Worm (Caenorhabditis elegans) whole organism, L2 larva: Measurements from ENCODE around the gene F46C3.7.

ENCODE experiments used
- C34F6.9 ChIP-seq: fragments of 150-350 bp; optimal IDR thresholded peaks from 2 replicates; lab custom pipeline; 2014; ENCODE audit warnings: missing biosample characterization, missing genetic modification characterization
- F13H6.1 ChIP-seq: sonication (generic microtip); optimal IDR thresholded peaks from 2 replicates; lab custom pipeline; 2016; ENCODE audit warnings: missing genetic modification characterization, missing compliant biosample characterization
- Y55F3AM.14 ChIP-seq: fragments of 200-800 bp; sonication (Bioruptor generic); optimal IDR thresholded peaks from 2 replicates; lab custom pipeline; 2018; ENCODE audit warnings: mild to moderate bottlenecking, missing genetic modification characterization, missing compliant biosample characterization
- ZK546.5 ChIP-seq: sonication (generic microtip); optimal IDR thresholded peaks from 2 replicates; lab custom pipeline; 2017; ENCODE audit warnings: missing biosample characterization, missing genetic modification characterization
- alr-1 ChIP-seq: fragments of 150-350 bp; optimal IDR thresholded peaks from 2 replicates; lab custom pipeline; 2014; ENCODE audit warnings: missing biosample characterization, missing genetic modification characterization
- aly-2 ChIP-seq: fragments of 150-350 bp; optimal IDR thresholded peaks from 2 replicates; lab custom pipeline; 2014; ENCODE audit warnings: missing biosample characterization, missing genetic modification characterization
- ama-1 ChIP-seq: fragments of 150-350 bp; optimal IDR thresholded peaks from 2 replicates; lab custom pipeline; 2018; ENCODE audit warnings: inconsistent platforms
- blmp-1 ChIP-seq: sonication (generic microtip); optimal IDR thresholded peaks from 2 replicates; lab custom pipeline; 2017; ENCODE audit warnings: missing genetic modification characterization, mild to moderate bottlenecking, missing compliant biosample characterization, antibody characterized with exemption, moderate library complexity; ENCODE audit not compliant: insufficient read depth
- ceh-82 ChIP-seq: fragments of 150-350 bp; optimal IDR thresholded peaks from 2 replicates; lab custom pipeline; 2014; ENCODE audit warnings: missing biosample characterization, missing genetic modification characterization
- crh-2 ChIP-seq: sonication (generic microtip); optimal IDR thresholded peaks from 2 replicates; lab custom pipeline; 2017; ENCODE audit warnings: missing biosample characterization, missing genetic modification characterization
- dmd-4 ChIP-seq: sonication (generic microtip); optimal IDR thresholded peaks from 2 replicates; lab custom pipeline; 2017; ENCODE audit warnings: missing biosample characterization, missing genetic modification characterization
- egl-27 ChIP-seq: sonication (generic microtip); optimal IDR thresholded peaks from 3 replicates; lab custom pipeline; 2017; ENCODE audit warnings: missing biosample characterization, missing genetic modification reagents, missing genetic modification characterization
- elt-3 ChIP-seq: sonication (generic microtip); optimal IDR thresholded peaks from 2 replicates; lab custom pipeline; 2017; ENCODE audit warnings: missing biosample characterization, missing genetic modification characterization
- fos-1 ChIP-seq: fragments of 150-350 bp; optimal IDR thresholded peaks from 2 replicates; lab custom pipeline; 2014; ENCODE audit warnings: missing biosample characterization, missing genetic modification characterization
- lin-11 ChIP-seq: fragments of 150-350 bp; sonication (generic microtip); optimal IDR thresholded peaks from 2 replicates; lab custom pipeline; 2014; ENCODE audit warnings: missing biosample characterization, missing genetic modification characterization, inconsistent platforms, mixed read lengths
- lin-13 ChIP-seq: fragments of 150-350 bp; optimal IDR thresholded peaks from 2 replicates; lab custom pipeline; 2014; ENCODE audit warnings: missing biosample characterization, missing genetic modification reagents, missing genetic modification characterization
- lin-39 ChIP-seq: fragments of 150-350 bp; optimal IDR thresholded peaks from 2 replicates; lab custom pipeline; 2014; ENCODE audit warnings: missing biosample characterization, missing genetic modification reagents, missing genetic modification characterization
- lsy-2 ChIP-seq, 2 experiments: fragments of 150-350 bp in 1 of 2; sonication (generic microtip) in 1 of 2; optimal IDR thresholded peaks; 2 replicates each; lab custom pipeline; 2014 to 2017; ENCODE audit warnings: missing biosample characterization in 2 of 2, missing genetic modification characterization in 2 of 2
- mab-5 ChIP-seq: fragments of 150-350 bp; optimal IDR thresholded peaks from 2 replicates; lab custom pipeline; 2014; ENCODE audit warnings: missing biosample characterization, missing genetic modification characterization
- mbf-1 ChIP-seq: sonication (generic microtip); optimal IDR thresholded peaks from 2 replicates; lab custom pipeline; 2017; ENCODE audit warnings: missing biosample characterization, missing genetic modification characterization
- nhr-10 ChIP-seq: sonication (generic microtip); optimal IDR thresholded peaks from 2 replicates; lab custom pipeline; 2017; ENCODE audit warnings: missing biosample characterization, missing genetic modification characterization
- nhr-11 ChIP-seq: fragments of 150-350 bp; optimal IDR thresholded peaks from 2 replicates; lab custom pipeline; 2014; ENCODE audit warnings: missing biosample characterization, missing genetic modification characterization
- nhr-12 ChIP-seq: fragments of 150-350 bp; optimal IDR thresholded peaks from 2 replicates; lab custom pipeline; 2014; ENCODE audit warnings: missing biosample characterization, missing genetic modification characterization
- nhr-129 ChIP-seq: fragments of 150-350 bp; optimal IDR thresholded peaks from 2 replicates; lab custom pipeline; 2014; ENCODE audit warnings: missing biosample characterization, missing genetic modification characterization
- nhr-21 ChIP-seq: fragments of 150-350 bp; optimal IDR thresholded peaks from 2 replicates; lab custom pipeline; 2014; ENCODE audit warnings: missing biosample characterization, missing genetic modification characterization
- nhr-237 ChIP-seq: fragments of 150-350 bp; optimal IDR thresholded peaks from 2 replicates; lab custom pipeline; 2014; ENCODE audit warnings: missing biosample characterization, missing genetic modification characterization
- nhr-25 ChIP-seq: fragments of 150-350 bp; sonication (generic microtip); optimal IDR thresholded peaks from 3 replicates; lab custom pipeline; 2014; ENCODE audit warnings: missing biosample characterization, missing genetic modification characterization
- nhr-6 ChIP-seq: fragments of 150-350 bp; optimal IDR thresholded peaks from 2 replicates; lab custom pipeline; 2014; ENCODE audit warnings: missing biosample characterization, missing genetic modification characterization
- sem-4 ChIP-seq: fragments of 150-350 bp; optimal IDR thresholded peaks from 2 replicates; lab custom pipeline; 2014; ENCODE audit warnings: missing biosample characterization, missing genetic modification reagents, missing genetic modification characterization
- skn-1 ChIP-seq: sonication (generic microtip); optimal IDR thresholded peaks from 2 replicates; lab custom pipeline; 2017; ENCODE audit warnings: missing biosample characterization, missing genetic modification characterization
- sma-9 ChIP-seq, 2 experiments: fragments of 150-350 bp in 1 of 2; sonication (generic microtip) in 1 of 2; optimal IDR thresholded peaks; 2 replicates each; lab custom pipeline; 2014 to 2016; ENCODE audit warnings: missing genetic modification characterization in 2 of 2, mild to moderate bottlenecking in 1 of 2, missing biosample characterization in 1 of 2, missing compliant biosample characterization in 1 of 2, missing genetic modification reagents in 1 of 2, moderate library complexity in 1 of 2
- unc-39 ChIP-seq: fragments of 150-350 bp; optimal IDR thresholded peaks from 2 replicates; lab custom pipeline; 2014; ENCODE audit warnings: missing biosample characterization, missing genetic modification characterization
- unc-62 ChIP-seq: fragments of 150-350 bp; optimal IDR thresholded peaks from 2 replicates; lab custom pipeline; 2014; ENCODE audit warnings: missing biosample characterization, missing genetic modification reagents, missing genetic modification characterization
- zag-1 ChIP-seq: fragments of 150-350 bp; optimal IDR thresholded peaks from 2 replicates; lab custom pipeline; 2014; ENCODE audit warnings: missing biosample characterization, missing genetic modification characterization
- ztf-1 ChIP-seq: fragments of 200-800 bp; sonication (Bioruptor generic); conservative IDR thresholded peaks from 2 replicates; pipeline ENCODE4 v1.3.6; 2022; ENCODE audit warnings: missing genetic modification characterization, missing compliant biosample characterization
- ztf-11 ChIP-seq: sonication (generic microtip); optimal IDR thresholded peaks from 2 replicates; lab custom pipeline; 2017; ENCODE audit warnings: missing biosample characterization, missing genetic modification characterization
- ztf-4 ChIP-seq: fragments of 150-350 bp; optimal IDR thresholded peaks from 2 replicates; lab custom pipeline; 2014; ENCODE audit warnings: missing biosample characterization, missing genetic modification characterization

The F46C3.7 gene

DNA sequence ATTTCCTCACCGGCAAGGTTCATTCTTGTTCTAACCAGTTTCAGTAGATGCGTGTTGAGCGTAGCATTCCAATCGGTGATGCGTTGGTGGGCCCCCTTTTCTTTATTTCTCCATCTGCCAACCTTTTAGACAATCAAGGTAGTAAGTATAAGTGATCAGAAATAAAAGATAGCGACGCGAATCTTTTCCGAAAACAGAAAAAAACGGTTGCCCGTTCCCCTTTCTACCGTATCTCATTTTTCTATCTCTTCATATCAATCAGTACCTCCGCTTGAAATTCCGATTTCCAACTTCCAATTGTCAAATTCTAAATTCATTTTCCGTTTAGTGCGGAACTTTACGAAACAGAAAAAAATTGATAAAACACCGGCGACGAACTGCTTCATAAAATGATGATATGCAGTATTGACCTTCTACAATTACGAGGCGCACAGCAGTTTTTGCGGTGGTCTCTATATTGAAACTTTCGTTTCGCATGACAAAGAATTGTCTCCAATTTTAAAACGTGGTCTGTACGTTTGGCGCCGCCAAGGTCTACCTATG lies 39.6 kb downstream of the F46C3.7 start:
- peak; percentile 32 for TF ChIP-seq fos-1 (tag; lab: Kevin White, UChicago)
- TF ChIP-seq egl-27 (tag; lab: Kevin White, UChicago): peak; percentile 19
- TF ChIP-seq ZK546.5 (tag; lab: Kevin White, UChicago): no peak
- peak; percentile 20 for TF ChIP-seq nhr-25 (tag; lab: Kevin White, UChicago)

DNA sequence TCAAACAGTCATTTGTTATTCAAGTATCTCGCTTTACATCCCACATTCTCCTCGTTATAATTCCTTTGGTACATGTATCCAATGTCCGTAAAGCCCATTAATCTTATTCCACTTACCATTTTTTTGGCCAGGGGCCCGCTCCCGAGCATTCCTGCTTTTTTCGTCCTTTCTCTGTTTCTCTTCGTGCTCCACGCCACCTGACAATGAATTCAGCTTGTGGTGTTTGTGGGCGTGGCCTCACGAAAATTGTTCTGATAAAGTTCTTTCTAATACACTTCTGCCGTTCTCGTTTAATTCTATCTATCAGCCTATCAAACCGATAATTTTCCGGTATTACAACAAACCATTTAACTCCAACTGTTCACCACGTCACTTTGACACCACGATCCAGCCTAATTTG lies 40.2 kb downstream of the F46C3.7 start:
- TF ChIP-seq Y55F3AM.14 (GFP tag; lab: Kevin White, UChicago): no peak
- TF ChIP-seq lin-13 (GFP tag; lab: Kevin White, UChicago): no peak
- no peak for TF ChIP-seq mbf-1
- no peak for TF ChIP-seq nhr-12
- no peak for TF ChIP-seq elt-3
- TF ChIP-seq ztf-1: no peak
- TF ChIP-seq sma-9 (GFP tag; optimal IDR thresholded peaks at IDR 0.05; lab: Kevin White, UChicago): no peak
- TF ChIP-seq sma-9 (tag; optimal IDR thresholded peaks at IDR 0.05; lab: Kevin White, UChicago): no peak
- TF ChIP-seq aly-2 (tag; lab: Kevin White, UChicago): no peak
- no peak for TF ChIP-seq lsy-2 (tag; optimal IDR thresholded peaks at IDR 0.05; lab: Kevin White, UChicago)
- no peak for TF ChIP-seq mab-5 (tag; lab: Kevin White, UChicago)
- TF ChIP-seq egl-27 (tag; lab: Kevin White, UChicago): no peak
- no peak for TF ChIP-seq nhr-21 (tag; lab: Kevin White, UChicago)
- no peak for TF ChIP-seq crh-2 (tag; lab: Kevin White, UChicago)
- TF ChIP-seq dmd-4 (tag; lab: Kevin White, UChicago): no peak
- no peak for TF ChIP-seq ztf-11
- no peak for TF ChIP-seq lin-39 (tag; lab: Kevin White, UChicago)
- TF ChIP-seq ceh-82 (tag; lab: Kevin White, UChicago): no peak
- no peak for TF ChIP-seq ztf-4 (tag; lab: Kevin White, UChicago)

ce11 chrX:11480990-11481824 lies 41.4 kb downstream of the F46C3.7 start:
- TF ChIP-seq mab-5 (tag; lab: Kevin White, UChicago) (no peak), fos-1 (tag; lab: Kevin White, UChicago) (peak; percentile 87), alr-1 (tag; lab: Kevin White, UChicago) (no peak), ceh-82 (tag; lab: Kevin White, UChicago) (no peak), skn-1 (no peak), ztf-4 (tag; lab: Kevin White, UChicago) (peak; percentile 21), Y55F3AM.14 (GFP tag; lab: Kevin White, UChicago) (no peak), C34F6.9 (tag; lab: Kevin White, UChicago) (peak; percentile 6), F13H6.1 (peak; percentile 4), crh-2 (tag; lab: Kevin White, UChicago) (peak; percentile 33), elt-3 (no peak), lin-39 (tag; lab: Kevin White, UChicago) (no peak), nhr-6 (tag; lab: Kevin White, UChicago) (no peak), egl-27 (tag; lab: Kevin White, UChicago) (no peak), unc-62 (no peak), nhr-129 (tag; lab: Kevin White, UChicago) (peak; percentile 1), ama-1 (lab: Kevin White, UChicago) (peak; percentile 44), unc-39 (tag; lab: Kevin White, UChicago) (no peak), nhr-25 (tag; lab: Kevin White, UChicago) (no peak), ztf-11 (no peak), nhr-10 (tag; lab: Kevin White, UChicago) (no peak), nhr-237 (tag; lab: Kevin White, UChicago) (no peak), ZK546.5 (tag; lab: Kevin White, UChicago) (no peak)

- no peak for TF ChIP-seq F13H6.1
- TF ChIP-seq nhr-25 (tag; lab: Kevin White, UChicago): peak; percentile 7
- no peak for TF ChIP-seq zag-1
- TF ChIP-seq nhr-11: no peak
- TF ChIP-seq lin-13 (GFP tag; lab: Kevin White, UChicago): no peak
- TF ChIP-seq sem-4 (tag; lab: Kevin White, UChicago): no peak
- TF ChIP-seq lin-11 (tag; lab: Kevin White, UChicago): no peak
- no peak for TF ChIP-seq nhr-129 (tag; lab: Kevin White, UChicago)
- peak; percentile 76 for TF ChIP-seq sma-9 (GFP tag; optimal IDR thresholded peaks at IDR 0.05; lab: Kevin White, UChicago)
- TF ChIP-seq sma-9 (tag; optimal IDR thresholded peaks at IDR 0.05; lab: Kevin White, UChicago): no peak
- no peak for TF ChIP-seq nhr-21 (tag; lab: Kevin White, UChicago)
- no peak for TF ChIP-seq ztf-1
- peak; percentile 36 for TF ChIP-seq blmp-1 (tag; lab: Kevin White, UChicago)
- no peak for TF ChIP-seq crh-2 (tag; lab: Kevin White, UChicago)
- TF ChIP-seq fos-1 (tag; lab: Kevin White, UChicago): peak; percentile 17
Observed at ce11 chrX:11481825-11482093, 41.9 kb downstream of the F46C3.7 start.
